Fruit fly (Drosophila melanogaster) whole organism, embryonic: ENCODE measurements around the gene CG8206.

Experiments
- CG10462 ChIP-seq: fragments of 200-800 bp; sonication (Bioruptor generic); optimal IDR thresholded peaks from 2 replicates; lab custom pipeline; 2016; ENCODE audit warnings: missing biosample characterization, missing genetic modification characterization
- CG11695 ChIP-seq: fragments of 200-800 bp; sonication (Bioruptor generic); IDR thresholded peaks from 3 replicates; pipeline ENCODE4 v1.3.6; 2022; ENCODE audit warnings: missing biosample characterization, missing genetic modification characterization
- CG12391 ChIP-seq: fragments of 200-800 bp; sonication (Bioruptor generic); optimal IDR thresholded peaks from 3 replicates; lab custom pipeline; 2018; ENCODE audit warnings: missing biosample characterization, mild to moderate bottlenecking, missing genetic modification characterization, moderate library complexity
- CG12769 ChIP-seq: fragments of 200-800 bp; sonication (Bioruptor generic); optimal IDR thresholded peaks from 2 replicates; lab custom pipeline; 2019; ENCODE audit warnings: missing biosample characterization, mild to moderate bottlenecking, missing genetic modification characterization, moderate library complexity
- CG12942 ChIP-seq: fragments of 200-800 bp; sonication (Bioruptor generic); optimal IDR thresholded peaks from 3 replicates; lab custom pipeline; 2016; ENCODE audit warnings: missing biosample characterization, missing genetic modification characterization
- CG13296 ChIP-seq: fragments of 200-800 bp; sonication (Bioruptor generic); optimal IDR thresholded peaks from 3 replicates; lab custom pipeline; 2018; ENCODE audit warnings: missing biosample characterization, mild to moderate bottlenecking, missing genetic modification characterization
- CG15011 ChIP-seq: fragments of 200-800 bp; sonication (Bioruptor generic); optimal IDR thresholded peaks from 3 replicates; lab custom pipeline; 2018; ENCODE audit warnings: missing biosample characterization, mild to moderate bottlenecking, missing genetic modification characterization
- CG15514 ChIP-seq: fragments of 200-800 bp; sonication (Bioruptor generic); optimal IDR thresholded peaks from 3 replicates; lab custom pipeline; 2017; ENCODE audit warnings: missing biosample characterization, missing genetic modification characterization, mild to moderate bottlenecking, moderate library complexity, missing genetic modification reagents
- CG17802 ChIP-seq: fragments of 200-800 bp; sonication (Bioruptor generic); optimal IDR thresholded peaks from 2 replicates; lab custom pipeline; 2018; ENCODE audit warnings: missing biosample characterization, mild to moderate bottlenecking, missing genetic modification characterization, moderate library complexity
- CG2712 ChIP-seq: fragments of 200-800 bp; optimal IDR thresholded peaks from 3 replicates; lab custom pipeline; 2019; ENCODE audit warnings: missing biosample characterization, mild to moderate bottlenecking, missing genetic modification characterization, moderate library complexity
- CG30431 ChIP-seq: fragments of 200-800 bp; sonication (Bioruptor generic); optimal IDR thresholded peaks from 2 replicates; lab custom pipeline; 2017; ENCODE audit warnings: missing biosample characterization, missing genetic modification characterization
- CG33213 ChIP-seq: fragments of 200-800 bp; sonication (Bioruptor generic); optimal IDR thresholded peaks from 3 replicates; lab custom pipeline; 2016; ENCODE audit warnings: missing biosample characterization, missing genetic modification characterization
- CG3847 ChIP-seq: fragments of 200-800 bp; sonication (Bioruptor generic); IDR thresholded peaks from 2 replicates; pipeline ENCODE4 v1.3.6; 2022; ENCODE audit warnings: missing biosample characterization, missing genetic modification characterization
- CG42726 ChIP-seq: fragments of 200-800 bp; sonication (Bioruptor generic); IDR thresholded peaks from 2 replicates; pipeline ENCODE4 v1.3.6; 2022; ENCODE audit warnings: missing biosample characterization, missing genetic modification characterization; ENCODE audit not compliant: partially characterized antibody
- CG4730 ChIP-seq: fragments of 200-800 bp; sonication (Bioruptor generic); IDR thresholded peaks from 2 replicates; pipeline ENCODE4 v1.3.6; 2022; ENCODE audit warnings: missing biosample characterization, missing genetic modification characterization
- CG5953 ChIP-seq: fragments of 200-800 bp; sonication (Bioruptor generic); IDR thresholded peaks from 2 replicates; pipeline ENCODE4 v1.3.6; 2022; ENCODE audit warnings: missing biosample characterization, missing genetic modification characterization
- CG7372 ChIP-seq: fragments of 200-800 bp; sonication (Bioruptor generic); IDR thresholded peaks from 2 replicates; pipeline ENCODE4 v1.3.6; 2022; ENCODE audit warnings: missing biosample characterization, missing genetic modification characterization
- CG8290 ChIP-seq, 3 experiments: fragments of 200-800 bp; sonication (Bioruptor generic); optimal IDR thresholded peaks; 2 replicates each; lab custom pipeline; 2016 to 2019; ENCODE audit warnings: missing biosample characterization in 3 of 3, missing genetic modification characterization in 3 of 3, mild to moderate bottlenecking in 2 of 3, moderate library complexity in 1 of 3
- CG8924 ChIP-seq: fragments of 200-800 bp; optimal IDR thresholded peaks from 3 replicates; lab custom pipeline; 2019; ENCODE audit warnings: missing biosample characterization, mild to moderate bottlenecking, missing genetic modification characterization, moderate library complexity
- CoRest ChIP-seq: fragments of 200-800 bp; sonication (Bioruptor generic); optimal IDR thresholded peaks from 3 replicates; lab custom pipeline; 2018; ENCODE audit warnings: missing biosample characterization, mild to moderate bottlenecking, missing genetic modification characterization, moderate library complexity
- Dad ChIP-seq: fragments of 200-800 bp; sonication (Bioruptor generic); optimal IDR thresholded peaks from 3 replicates; lab custom pipeline; 2016; ENCODE audit warnings: missing biosample characterization, missing genetic modification characterization
- Deaf1 ChIP-seq: fragments of 200-800 bp; optimal IDR thresholded peaks from 3 replicates; lab custom pipeline; 2019; ENCODE audit warnings: missing biosample characterization, mild to moderate bottlenecking, missing genetic modification characterization, moderate library complexity
- Dip2 ChIP-seq: fragments of 200-800 bp; sonication (Bioruptor generic); IDR thresholded peaks from 2 replicates; pipeline ENCODE4 v1.3.6; 2022; ENCODE audit warnings: missing biosample characterization, missing genetic modification characterization
- Drgx ChIP-seq: fragments of 200-800 bp; sonication (Bioruptor generic); IDR thresholded peaks from 2 replicates; pipeline ENCODE4 v1.3.6; 2022; ENCODE audit warnings: missing biosample characterization, missing genetic modification characterization
- Elba2 ChIP-seq: fragments of 200-800 bp; sonication (Bioruptor generic); optimal IDR thresholded peaks from 3 replicates; lab custom pipeline; 2016; ENCODE audit warnings: missing biosample characterization, missing genetic modification characterization
- Hey ChIP-seq: fragments of 200-800 bp; sonication (Bioruptor generic); optimal IDR thresholded peaks from 3 replicates; lab custom pipeline; 2018; ENCODE audit warnings: missing biosample characterization, mild to moderate bottlenecking, missing genetic modification characterization
- Max ChIP-seq: fragments of 200-800 bp; sonication (Bioruptor generic); optimal IDR thresholded peaks from 2 replicates; lab custom pipeline; 2016; ENCODE audit warnings: missing biosample characterization, mild to moderate bottlenecking, missing genetic modification characterization
- Meics ChIP-seq: fragments of 200-800 bp; sonication (Bioruptor generic); optimal IDR thresholded peaks from 2 replicates; lab custom pipeline; 2017; ENCODE audit warnings: missing biosample characterization, mild to moderate bottlenecking, missing genetic modification characterization
- Mes4 ChIP-seq: fragments of 200-800 bp; sonication (Bioruptor generic); optimal IDR thresholded peaks from 2 replicates; lab custom pipeline; 2016; ENCODE audit warnings: missing biosample characterization, missing genetic modification characterization
- NC2α ChIP-seq: fragments of 200-800 bp; sonication (Bioruptor generic); optimal IDR thresholded peaks from 2 replicates; lab custom pipeline; 2016; ENCODE audit warnings: missing biosample characterization, missing genetic modification characterization
- NfI ChIP-seq: fragments of 200-800 bp; sonication (Bioruptor generic); optimal IDR thresholded peaks from 3 replicates; lab custom pipeline; 2018; ENCODE audit warnings: missing biosample characterization, mild to moderate bottlenecking, missing genetic modification characterization, moderate library complexity
- Pdp1 ChIP-seq, 2 experiments: fragments of 200-800 bp; sonication (Bioruptor generic); optimal IDR thresholded peaks; 3 replicates each; lab custom pipeline; 2016; ENCODE audit warnings: missing biosample characterization in 2 of 2, missing genetic modification characterization in 2 of 2, mild to moderate bottlenecking in 1 of 2, moderate library complexity in 1 of 2
- Ptx1 ChIP-seq: fragments of 200-800 bp; sonication (Bioruptor generic); IDR thresholded peaks from 2 replicates; pipeline ENCODE4 v1.3.6; 2022; ENCODE audit warnings: missing biosample characterization, missing genetic modification characterization
- Side ChIP-seq: fragments of 200-800 bp; sonication (Bioruptor generic); optimal IDR thresholded peaks from 2 replicates; lab custom pipeline; 2016; ENCODE audit warnings: missing biosample characterization, missing genetic modification characterization
- Six4 ChIP-seq: fragments of 200-800 bp; sonication (Bioruptor generic); optimal IDR thresholded peaks from 2 replicates; lab custom pipeline; 2016; ENCODE audit warnings: missing biosample characterization, missing genetic modification characterization
- Spps ChIP-seq: fragments of 200-800 bp; sonication (Bioruptor generic); optimal IDR thresholded peaks from 2 replicates; lab custom pipeline; 2018; ENCODE audit warnings: missing biosample characterization, mild to moderate bottlenecking, missing genetic modification characterization
- Taf1 ChIP-seq: fragments of 200-800 bp; sonication (Bioruptor generic); IDR thresholded peaks from 2 replicates; pipeline ENCODE4 v1.3.6; 2022; ENCODE audit warnings: missing biosample characterization, missing genetic modification characterization
- Trl ChIP-seq, 3 experiments: fragments of >200 bp in 2 of 3; fragments of 200-800 bp in 1 of 3; sonication (Bioruptor generic) in 1 of 3; optimal IDR thresholded peaks; 2 replicates in 1 of 3; 3 replicates in 2 of 3; lab custom pipeline; 2016 to 2017; ENCODE audit warnings: missing biosample characterization in 1 of 3, missing genetic modification characterization in 1 of 3
- bab2 ChIP-seq: fragments of 200-800 bp; sonication (Bioruptor generic); optimal IDR thresholded peaks from 2 replicates; lab custom pipeline; 2016; ENCODE audit warnings: missing biosample characterization, missing genetic modification characterization
- bigmax ChIP-seq: fragments of 200-800 bp; sonication (Bioruptor generic); optimal IDR thresholded peaks from 2 replicates; lab custom pipeline; 2018; ENCODE audit warnings: missing biosample characterization, mild to moderate bottlenecking, missing genetic modification characterization
- cato ChIP-seq: fragments of 200-800 bp; sonication (Bioruptor generic); optimal IDR thresholded peaks from 2 replicates; lab custom pipeline; 2016; ENCODE audit warnings: missing biosample characterization, missing genetic modification characterization, borderline replicate concordance
- crc ChIP-seq: fragments of 200-800 bp; sonication (Bioruptor generic); optimal IDR thresholded peaks from 2 replicates; lab custom pipeline; 2016; ENCODE audit warnings: missing biosample characterization, missing genetic modification characterization
- dysf ChIP-seq: fragments of 200-800 bp; sonication (Bioruptor generic); IDR thresholded peaks from 3 replicates; pipeline ENCODE4 v1.3.6; 2022; ENCODE audit warnings: missing biosample characterization, missing genetic modification characterization
- kay ChIP-seq: fragments of 200-800 bp; sonication (Bioruptor generic); optimal IDR thresholded peaks from 2 replicates; lab custom pipeline; 2016; ENCODE audit warnings: missing biosample characterization, missing genetic modification characterization
- luna ChIP-seq: fragments of 200-800 bp; sonication (Bioruptor generic); optimal IDR thresholded peaks from 2 replicates; lab custom pipeline; 2016; ENCODE audit warnings: missing biosample characterization, missing genetic modification characterization
- nerfin-1 ChIP-seq: fragments of 200-800 bp; sonication (Bioruptor generic); optimal IDR thresholded peaks from 3 replicates; lab custom pipeline; 2019; ENCODE audit warnings: missing biosample characterization, mild to moderate bottlenecking, missing genetic modification characterization, moderate library complexity
- sob ChIP-seq: fragments of 200-800 bp; sonication (Bioruptor generic); IDR thresholded peaks from 2 replicates; pipeline ENCODE4 v1.3.6; 2022; ENCODE audit warnings: missing biosample characterization, missing genetic modification characterization
- tna ChIP-seq: fragments of 200-800 bp; sonication (Bioruptor generic); IDR thresholded peaks from 2 replicates; pipeline ENCODE4 v1.3.6; 2022; ENCODE audit warnings: missing biosample characterization, missing genetic modification characterization; ENCODE audit not compliant: partially characterized antibody
- tx ChIP-seq: fragments of 200-800 bp; sonication (Bioruptor generic); optimal IDR thresholded peaks from 2 replicates; lab custom pipeline; 2016; ENCODE audit warnings: missing biosample characterization, missing genetic modification characterization

The CG8206 gene

dm6 chrX:15697581-15698208 is 41.3 kb upstream of the CG8206 start (continued):
- TF ChIP-seq Taf1 (GFP tag; lab: Robert Waterston, UW): peak; percentile 92
- peak; percentile 92 for TF ChIP-seq CG8924 (tag; lab: Kevin White, UChicago)
- TF ChIP-seq CG12942 (GFP tag; lab: Kevin White, UChicago): peak; percentile 85
- TF ChIP-seq CG15011 (GFP tag; lab: Kevin White, UChicago): peak; percentile 89
- TF ChIP-seq CG2712: peak; percentile 94
- TF ChIP-seq CG30431 (GFP tag; lab: Kevin White, UChicago): peak; percentile 74
- peak; percentile 92 for TF ChIP-seq CG7372 (GFP tag; lab: Robert Waterston, UW)
- TF ChIP-seq tna (GFP tag; lab: Robert Waterston, UW): no peak
- TF ChIP-seq Elba2 (GFP tag; lab: Kevin White, UChicago): no peak
- TF ChIP-seq bab2 (GFP tag; lab: Kevin White, UChicago): peak; percentile 60
- TF ChIP-seq dysf (GFP tag; lab: Robert Waterston, UW): peak; percentile 96
- peak; percentile 92 for TF ChIP-seq CG4730 (GFP tag; lab: Robert Waterston, UW)
- no peak for TF ChIP-seq tx (GFP tag; lab: Kevin White, UChicago)
- peak; percentile 87 for TF ChIP-seq CG5953 (GFP tag; lab: Robert Waterston, UW)
- TF ChIP-seq Mes4 (GFP tag; lab: Kevin White, UChicago): no peak
- TF ChIP-seq CG12769 (tag; lab: Kevin White, UChicago): peak; percentile 92
- TF ChIP-seq CG11695 (GFP tag; lab: Robert Waterston, UW): peak; percentile 92
- TF ChIP-seq Six4: peak; percentile 84
- peak; percentile 93 for TF ChIP-seq CG12391 (tag; lab: Kevin White, UChicago)
- TF ChIP-seq NfI (GFP tag; lab: Kevin White, UChicago): peak; percentile 90
- peak; percentile 95 for TF ChIP-seq Ptx1 (GFP tag; lab: Robert Waterston, UW)
- peak; percentile 97 for TF ChIP-seq sob (GFP tag; lab: Robert Waterston, UW)
- peak; percentile 51 for TF ChIP-seq Hey
- peak; percentile 5 for TF ChIP-seq CG33213
- no peak for TF ChIP-seq NC2α (GFP tag; lab: Kevin White, UChicago)
- peak; percentile 3 for TF ChIP-seq bigmax (GFP tag; lab: Kevin White, UChicago)
- TF ChIP-seq cato (GFP tag; lab: Kevin White, UChicago): peak; percentile 78
- peak; percentile 76 for TF ChIP-seq Deaf1 (tag; lab: Kevin White, UChicago)
- no peak for TF ChIP-seq crc (GFP tag; lab: Kevin White, UChicago)
- peak; percentile 89 for TF ChIP-seq CG3847 (GFP tag; lab: Robert Waterston, UW)
- TF ChIP-seq CoRest (tag; lab: Kevin White, UChicago): peak; percentile 92
- peak; percentile 69 to 80 for TF ChIP-seq Pdp1 (GFP tag; optimal IDR thresholded peaks at IDR 0.05; lab: Kevin White, UChicago)
- peak; percentile 68 for TF ChIP-seq CG10462 (GFP tag; lab: Kevin White, UChicago)
- peak; percentile 82 for TF ChIP-seq Spps (tag; lab: Kevin White, UChicago)
- TF ChIP-seq luna: peak; percentile 4
- TF ChIP-seq CG13296: peak; percentile 91
- peak; percentile 53 for TF ChIP-seq Dad (GFP tag; lab: Kevin White, UChicago)
- peak; percentile 86 for TF ChIP-seq CG8290 (GFP tag; optimal IDR thresholded peaks at IDR 0.05; lab: Kevin White, UChicago)
- peak in 1 of 2 experiments; percentile 82 for TF ChIP-seq CG8290 (tag; optimal IDR thresholded peaks at IDR 0.05; lab: Kevin White, UChicago)
- peak; percentile 84 for TF ChIP-seq Max (GFP tag; lab: Kevin White, UChicago)
- TF ChIP-seq CG42726: 0 out of 2 replicates have a peak, but pooled peaks have one; percentile 42
- peak; percentile 83 for TF ChIP-seq nerfin-1 (tag; lab: Kevin White, UChicago)
- TF ChIP-seq kay: peak; percentile 77
- peak; percentile 93 for TF ChIP-seq Drgx (GFP tag; lab: Robert Waterston, UW)
- peak; percentile 62 for TF ChIP-seq Dip2 (GFP tag; lab: Robert Waterston, UW)
- TF ChIP-seq Trl (optimal IDR thresholded peaks at IDR 0.05; lab: Kevin White, UChicago): no peak
- TF ChIP-seq Trl (GFP tag; optimal IDR thresholded peaks at IDR 0.05; lab: Kevin White, UChicago): peak; percentile 58
- peak; percentile 94 for TF ChIP-seq CG15514
- peak; percentile 95 for TF ChIP-seq Meics (GFP tag; lab: Kevin White, UChicago)
- peak; percentile 51 for TF ChIP-seq Side (GFP tag; lab: Kevin White, UChicago)
- TF ChIP-seq CG17802 (tag; lab: Kevin White, UChicago): peak; percentile 67
